Fruit fly (Drosophila melanogaster) whole organism, embryonic: ENCODE results near the gene Lgr3.

ENCODE experiments used
- Adf1 ChIP-seq: fragments of 200-800 bp; sonication (Bioruptor generic); IDR thresholded peaks from 2 replicates; pipeline ENCODE4 v1.3.6; 2022; ENCODE audit warnings: missing biosample characterization, missing genetic modification characterization
- Atf3 ChIP-seq: fragments of 200-800 bp; sonication (Bioruptor generic); optimal IDR thresholded peaks from 3 replicates; lab custom pipeline; 2016; ENCODE audit warnings: missing biosample characterization, missing genetic modification characterization
- CG10462 ChIP-seq: fragments of 200-800 bp; sonication (Bioruptor generic); optimal IDR thresholded peaks from 2 replicates; lab custom pipeline; 2016; ENCODE audit warnings: missing biosample characterization, missing genetic modification characterization
- CG10979 ChIP-seq: fragments of 200-800 bp; sonication (Bioruptor generic); optimal IDR thresholded peaks from 2 replicates; lab custom pipeline; 2018; ENCODE audit warnings: missing biosample characterization, mild to moderate bottlenecking, missing genetic modification characterization, moderate library complexity
- CG12299 ChIP-seq: fragments of 200-800 bp; sonication (Bioruptor generic); optimal IDR thresholded peaks from 2 replicates; lab custom pipeline; 2018; ENCODE audit warnings: missing biosample characterization, mild to moderate bottlenecking, missing genetic modification characterization
- CG12942 ChIP-seq: fragments of 200-800 bp; sonication (Bioruptor generic); optimal IDR thresholded peaks from 3 replicates; lab custom pipeline; 2016; ENCODE audit warnings: missing biosample characterization, missing genetic modification characterization
- CG14667 ChIP-seq: fragments of 200-800 bp; sonication (Bioruptor generic); IDR thresholded peaks from 2 replicates; pipeline ENCODE4 v1.3.6; 2022; ENCODE audit warnings: missing biosample characterization, missing genetic modification characterization
- CG14965 ChIP-seq: fragments of 200-800 bp; sonication (Bioruptor generic); optimal IDR thresholded peaks from 2 replicates; lab custom pipeline; 2016; ENCODE audit warnings: missing biosample characterization, missing genetic modification characterization, borderline replicate concordance
- CG15011 ChIP-seq: fragments of 200-800 bp; sonication (Bioruptor generic); optimal IDR thresholded peaks from 3 replicates; lab custom pipeline; 2018; ENCODE audit warnings: missing biosample characterization, mild to moderate bottlenecking, missing genetic modification characterization
- CG16813 ChIP-seq: fragments of 200-800 bp; sonication (Bioruptor generic); IDR thresholded peaks from 3 replicates; pipeline ENCODE4 v1.3.6; 2022; ENCODE audit warnings: missing biosample characterization, missing genetic modification characterization; ENCODE audit not compliant: partially characterized antibody
- CG17361 ChIP-seq: fragments of 200-800 bp; sonication (Bioruptor generic); IDR thresholded peaks from 3 replicates; pipeline ENCODE4 v1.3.6; 2022; ENCODE audit warnings: missing biosample characterization, missing genetic modification characterization
- CG17385 ChIP-seq: fragments of 200-800 bp; sonication (Bioruptor generic); optimal IDR thresholded peaks from 3 replicates; lab custom pipeline; 2018; ENCODE audit warnings: missing biosample characterization, mild to moderate bottlenecking, missing genetic modification characterization
- CG17912 ChIP-seq: fragments of 200-800 bp; sonication (Bioruptor generic); optimal IDR thresholded peaks from 2 replicates; lab custom pipeline; 2018; ENCODE audit warnings: missing biosample characterization, mild to moderate bottlenecking, missing genetic modification characterization
- CG2116 ChIP-seq: fragments of 200-800 bp; sonication (Bioruptor generic); optimal IDR thresholded peaks from 3 replicates; lab custom pipeline; 2018; ENCODE audit warnings: missing biosample characterization, mild to moderate bottlenecking, missing genetic modification characterization
- CG30403 ChIP-seq: fragments of 200-800 bp; sonication (Bioruptor generic); optimal IDR thresholded peaks from 3 replicates; lab custom pipeline; 2016; ENCODE audit warnings: missing biosample characterization, missing genetic modification characterization
- CG32532 ChIP-seq: fragments of 200-800 bp; sonication (Bioruptor generic); IDR thresholded peaks from 2 replicates; pipeline ENCODE4 v1.3.6; 2022; ENCODE audit warnings: missing biosample characterization, missing genetic modification characterization
- CG4424 ChIP-seq: fragments of 200-800 bp; sonication (Bioruptor generic); optimal IDR thresholded peaks from 3 replicates; lab custom pipeline; 2016; ENCODE audit warnings: missing biosample characterization, missing genetic modification characterization
- CG4617 ChIP-seq: fragments of 200-800 bp; sonication (Bioruptor generic); optimal IDR thresholded peaks from 3 replicates; lab custom pipeline; 2016; ENCODE audit warnings: missing biosample characterization, missing genetic modification characterization, borderline replicate concordance
- CG6272 ChIP-seq: fragments of 200-800 bp; sonication (Bioruptor generic); IDR thresholded peaks from 2 replicates; pipeline ENCODE4 v1.3.6; 2022; ENCODE audit warnings: missing biosample characterization, missing genetic modification characterization
- CG7987 ChIP-seq: fragments of 200-800 bp; sonication (Bioruptor generic); optimal IDR thresholded peaks from 2 replicates; lab custom pipeline; 2018; ENCODE audit warnings: missing biosample characterization, mild to moderate bottlenecking, missing genetic modification characterization, moderate library complexity
- Elba2 ChIP-seq: fragments of 200-800 bp; sonication (Bioruptor generic); optimal IDR thresholded peaks from 3 replicates; lab custom pipeline; 2016; ENCODE audit warnings: missing biosample characterization, missing genetic modification characterization
- Fer2 ChIP-seq: fragments of 200-800 bp; sonication (Bioruptor generic); optimal IDR thresholded peaks from 2 replicates; lab custom pipeline; 2018; ENCODE audit warnings: missing biosample characterization, mild to moderate bottlenecking, missing genetic modification characterization, moderate library complexity
- GATAe ChIP-seq: fragments of 200-800 bp; sonication (Bioruptor generic); conservative IDR thresholded peaks from 2 replicates; pipeline ENCODE4 v1.3.6; 2022; ENCODE audit warnings: missing biosample characterization, missing genetic modification characterization
- Lpt ChIP-seq: fragments of >200 bp; optimal IDR thresholded peaks from 2 replicates; lab custom pipeline; 2018; ENCODE audit warnings: missing biosample characterization, missing genetic modification characterization
- Mad ChIP-seq: fragments of 200-800 bp; sonication (Bioruptor generic); optimal IDR thresholded peaks from 2 replicates; lab custom pipeline; 2016; ENCODE audit warnings: missing biosample characterization, missing genetic modification characterization
- Max ChIP-seq: fragments of 200-800 bp; sonication (Bioruptor generic); optimal IDR thresholded peaks from 2 replicates; lab custom pipeline; 2016; ENCODE audit warnings: missing biosample characterization, mild to moderate bottlenecking, missing genetic modification characterization
- Nf-YA ChIP-seq: fragments of 200-800 bp; sonication (Bioruptor generic); IDR thresholded peaks from 2 replicates; pipeline ENCODE4 v1.3.6; 2022; ENCODE audit warnings: missing biosample characterization, missing genetic modification characterization
- Spps ChIP-seq: fragments of 200-800 bp; sonication (Bioruptor generic); optimal IDR thresholded peaks from 2 replicates; lab custom pipeline; 2018; ENCODE audit warnings: missing biosample characterization, mild to moderate bottlenecking, missing genetic modification characterization
- Stat92E ChIP-seq, 3 experiments: fragments of >200 bp in 2 of 3; fragments of 200-800 bp in 1 of 3; sonication (Bioruptor generic) in 1 of 3; optimal IDR thresholded peaks; 2 replicates each; lab custom pipeline; 2017 to 2019; ENCODE audit warnings: missing biosample characterization in 3 of 3, missing genetic modification characterization in 3 of 3, mild to moderate bottlenecking in 1 of 3, moderate library complexity in 1 of 3
- br ChIP-seq: fragments of >200 bp; optimal IDR thresholded peaks from 2 replicates; lab custom pipeline; 2017
- caup ChIP-seq: fragments of 200-800 bp; sonication (Bioruptor generic); optimal IDR thresholded peaks from 3 replicates; lab custom pipeline; 2017; ENCODE audit warnings: missing biosample characterization, mild to moderate bottlenecking, missing genetic modification characterization, moderate library complexity; ENCODE audit not compliant: severe bottlenecking
- fd102C ChIP-seq: fragments of 200-800 bp; sonication (Bioruptor generic); optimal IDR thresholded peaks from 2 replicates; lab custom pipeline; 2018; ENCODE audit warnings: missing biosample characterization, mild to moderate bottlenecking, missing genetic modification characterization, moderate library complexity
- gem ChIP-seq: fragments of 200-800 bp; sonication (Bioruptor generic); optimal IDR thresholded peaks from 2 replicates; lab custom pipeline; 2019; ENCODE audit warnings: missing biosample characterization, mild to moderate bottlenecking, missing genetic modification characterization, moderate library complexity
- ind ChIP-seq: fragments of 200-800 bp; sonication (Bioruptor generic); optimal IDR thresholded peaks from 3 replicates; lab custom pipeline; 2016; ENCODE audit warnings: missing biosample characterization, missing genetic modification characterization
- lbe ChIP-seq: fragments of 200-800 bp; sonication (Bioruptor generic); optimal IDR thresholded peaks from 2 replicates; lab custom pipeline; 2016; ENCODE audit warnings: missing biosample characterization, mild to moderate bottlenecking, missing genetic modification characterization
- lmd ChIP-seq: fragments of 200-800 bp; sonication (Bioruptor generic); IDR thresholded peaks from 2 replicates; pipeline ENCODE4 v1.3.6; 2022; ENCODE audit warnings: missing biosample characterization, missing genetic modification characterization
- lola ChIP-seq, 3 experiments: fragments of >200 bp in 2 of 3; fragments of 200-800 bp in 1 of 3; sonication (Bioruptor generic) in 1 of 3; optimal IDR thresholded peaks; 2 replicates each; lab custom pipeline; 2017 to 2019; ENCODE audit warnings: missing biosample characterization in 3 of 3, missing genetic modification characterization in 3 of 3, mild to moderate bottlenecking in 1 of 3, moderate library complexity in 1 of 3
- maf-S ChIP-seq: fragments of 200-800 bp; sonication (Bioruptor generic); optimal IDR thresholded peaks from 2 replicates; lab custom pipeline; 2016; ENCODE audit warnings: missing biosample characterization, missing genetic modification characterization
- mam ChIP-seq: fragments of 200-800 bp; sonication (Bioruptor generic); optimal IDR thresholded peaks from 3 replicates; lab custom pipeline; 2016; ENCODE audit warnings: missing biosample characterization, missing genetic modification characterization
- mld ChIP-seq: fragments of 200-800 bp; sonication (Bioruptor generic); IDR thresholded peaks from 3 replicates; pipeline ENCODE4 v1.3.6; 2022; ENCODE audit warnings: missing biosample characterization, missing genetic modification characterization; ENCODE audit not compliant: partially characterized antibody
- pan ChIP-seq, 4 experiments: fragments of >200 bp in 3 of 4; fragments of 200-800 bp in 1 of 4; sonication (Bioruptor generic) in 1 of 4; optimal IDR thresholded peaks in 3 of 4; IDR thresholded peaks in 1 of 4; 2 replicates each; pipeline versions ENCODE4 v1.3.6 to Lab custom; 2017 to 2022; ENCODE audit warnings: missing biosample characterization in 2 of 4, missing genetic modification characterization in 2 of 4, mixed read lengths in 1 of 4
- ro ChIP-seq: fragments of 200-800 bp; sonication (Bioruptor generic); IDR thresholded peaks from 2 replicates; pipeline ENCODE4 v1.3.6; 2022; ENCODE audit warnings: missing biosample characterization, missing genetic modification characterization
- sc ChIP-seq, 3 experiments: fragments of >200 bp in 2 of 3; fragments of 200-800 bp in 1 of 3; sonication (Bioruptor generic) in 1 of 3; optimal IDR thresholded peaks; 2 replicates in 2 of 3; 3 replicates in 1 of 3; lab custom pipeline; 2017; ENCODE audit warnings: mild to moderate bottlenecking in 1 of 3, missing biosample characterization in 1 of 3, missing genetic modification characterization in 1 of 3, missing genetic modification reagents in 1 of 3
- schlank ChIP-seq: fragments of 200-800 bp; sonication (Bioruptor generic); optimal IDR thresholded peaks from 2 replicates; lab custom pipeline; 2018; ENCODE audit warnings: missing biosample characterization, mild to moderate bottlenecking, missing genetic modification characterization
- slou ChIP-seq: fragments of 200-800 bp; sonication (Bioruptor generic); optimal IDR thresholded peaks from 3 replicates; lab custom pipeline; 2016; ENCODE audit warnings: missing biosample characterization, missing genetic modification characterization
- sna ChIP-seq: fragments of 200-800 bp; sonication (Bioruptor generic); IDR thresholded peaks from 2 replicates; pipeline ENCODE4 v1.3.6; 2022; ENCODE audit warnings: missing biosample characterization, missing genetic modification characterization; ENCODE audit not compliant: partially characterized antibody
- stc ChIP-seq: fragments of 200-800 bp; sonication (Bioruptor generic); IDR thresholded peaks from 2 replicates; pipeline ENCODE4 v1.3.6; 2022; ENCODE audit warnings: missing biosample characterization, missing genetic modification characterization
- usp ChIP-seq: fragments of >200 bp; optimal IDR thresholded peaks from 2 replicates; lab custom pipeline; 2017; ENCODE audit warnings: missing biosample characterization, missing genetic modification characterization
- zen2 ChIP-seq: fragments of 200-800 bp; sonication (Bioruptor generic); IDR thresholded peaks from 3 replicates; pipeline ENCODE4 v1.3.6; 2022; ENCODE audit warnings: missing biosample characterization, missing genetic modification characterization; ENCODE audit not compliant: partially characterized antibody

Lgr3 gene

dm6 chr3R:25631079-25631478, 34.5 kb upstream of the Lgr3 start (continued):
- TF ChIP-seq CG15011 (GFP tag; lab: Kevin White, UChicago) (peak; percentile 24), Nf-YA (GFP tag; lab: Robert Waterston, UW) (peak; percentile 67), zen2 (no peak), gem (peak; percentile 79), CG16813 (no peak), Stat92E (GFP tag; optimal IDR thresholded peaks at IDR 0.05; lab: Kevin White, UChicago) (no peak), Atf3 (peak; percentile 11), usp (GFP tag; lab: Kevin White, UChicago) (no peak), stc (peak; percentile 65), pan (optimal IDR thresholded peaks at IDR 0.05; lab: Kevin White, UChicago) (no peak), pan (GFP tag; optimal IDR thresholded peaks at IDR 0.05 in 1 of 2, IDR thresholded peaks at IDR 0.05 in 1 of 2) (peak in 1 of 2 experiments; percentile 75), CG6272 (GFP tag; lab: Robert Waterston, UW) (peak; percentile 76), br (lab: Kevin White, UChicago) (no peak), CG7987 (no peak), ind (GFP tag; lab: Kevin White, UChicago) (peak; percentile 66), CG14965 (GFP tag; lab: Kevin White, UChicago) (peak; percentile 26), CG12942 (GFP tag; lab: Kevin White, UChicago) (no peak), Elba2 (no peak), Lpt (GFP tag; lab: Kevin White, UChicago) (no peak), CG14667 (GFP tag; lab: Robert Waterston, UW) (peak; percentile 44), Mad (GFP tag; lab: Kevin White, UChicago) (peak; percentile 25), CG10462 (GFP tag; lab: Kevin White, UChicago) (peak; percentile 14), slou (GFP tag; lab: Kevin White, UChicago) (peak; percentile 17), sc (optimal IDR thresholded peaks at IDR 0.05; lab: Kevin White, UChicago) (no peak), sc (GFP tag; optimal IDR thresholded peaks at IDR 0.05; lab: Kevin White, UChicago) (peak; percentile 63), mld (GFP tag; lab: Robert Waterston, UW) (no peak), CG10979 (peak; percentile 72), Spps (no peak), CG32532 (GFP tag; lab: Robert Waterston, UW) (peak; percentile 75), mam (GFP tag; lab: Kevin White, UChicago) (peak; percentile 75), maf-S (peak; percentile 25), sna (GFP tag; lab: Robert Waterston, UW) (no peak), CG2116 (GFP tag; lab: Kevin White, UChicago) (no peak), Adf1 (GFP tag; lab: Robert Waterston, UW) (peak; percentile 31; the same call in 1 of the 2 replicates), CG17385 (GFP tag; lab: Kevin White, UChicago) (peak; percentile 64), CG30403 (GFP tag; lab: Kevin White, UChicago) (peak; percentile 60), lmd (GFP tag; lab: Robert Waterston, UW) (peak; percentile 80), CG17361 (GFP tag; lab: Robert Waterston, UW) (peak; percentile 72), caup (GFP tag; lab: Kevin White, UChicago) (peak; percentile 61), lola (GFP tag; optimal IDR thresholded peaks at IDR 0.05; lab: Kevin White, UChicago) (peak in 1 of 3 experiments; percentile 39), Fer2 (peak; percentile 37), Max (GFP tag; lab: Kevin White, UChicago) (peak; percentile 17), CG17912 (GFP tag; lab: Kevin White, UChicago) (no peak), CG12299 (tag; lab: Kevin White, UChicago) (no peak), fd102C (no peak), ro (no peak), CG4424 (GFP tag; lab: Kevin White, UChicago) (peak; percentile 61), lbe (GFP tag; lab: Kevin White, UChicago) (no peak), CG4617 (GFP tag; lab: Kevin White, UChicago) (no peak), GATAe (GFP tag; lab: Robert Waterston, UW) (no peak), schlank (tag; lab: Kevin White, UChicago) (peak; percentile 34)
